Fruit fly (Drosophila melanogaster) whole organism, prepupa: ENCODE measurements around the gene CG7857.
A peak's percentile ranks its signal among the peaks of the same experiment; 100 is the strongest.

Experiments
- Blimp-1 ChIP-seq: fragments of 200-800 bp; sonication (Bioruptor generic); optimal IDR thresholded peaks from 3 replicates; lab custom pipeline; 2017; ENCODE audit warnings: missing biosample characterization, missing genetic modification characterization, mild to moderate bottlenecking, moderate library complexity, missing genetic modification reagents
- CG10631 ChIP-seq: fragments of 200-800 bp; sonication (Bioruptor generic); optimal IDR thresholded peaks from 2 replicates; lab custom pipeline; 2016; ENCODE audit warnings: missing biosample characterization, missing genetic modification characterization
- CG11762 ChIP-seq: fragments of 200-800 bp; sonication (Bioruptor generic); optimal IDR thresholded peaks from 3 replicates; lab custom pipeline; 2016; ENCODE audit warnings: missing biosample characterization, missing genetic modification characterization; ENCODE audit not compliant: insufficient read depth
- CG11902 ChIP-seq: fragments of 200-800 bp; sonication (Bioruptor generic); optimal IDR thresholded peaks from 3 replicates; lab custom pipeline; 2016; ENCODE audit warnings: missing biosample characterization, missing genetic modification characterization
- CG15336 ChIP-seq: fragments of 200-800 bp; sonication (Bioruptor generic); IDR thresholded peaks from 2 replicates; pipeline ENCODE4 v1.3.6; 2022; ENCODE audit warnings: missing biosample characterization, missing genetic modification characterization
- CG16779 ChIP-seq: fragments of 200-800 bp; sonication (Bioruptor generic); optimal IDR thresholded peaks from 3 replicates; lab custom pipeline; 2017; ENCODE audit warnings: missing biosample characterization, mild to moderate bottlenecking, missing genetic modification characterization
- CG3032 ChIP-seq: fragments of 200-800 bp; optimal IDR thresholded peaks from 2 replicates; lab custom pipeline; 2019; ENCODE audit warnings: missing biosample characterization, mild to moderate bottlenecking, missing genetic modification characterization, moderate library complexity
- CG31627 ChIP-seq: fragments of 200-800 bp; sonication (Bioruptor generic); optimal IDR thresholded peaks from 3 replicates; lab custom pipeline; 2016; ENCODE audit warnings: missing biosample characterization, missing genetic modification characterization
- CG32006 ChIP-seq: fragments of 200-800 bp; sonication (Bioruptor generic); optimal IDR thresholded peaks from 3 replicates; lab custom pipeline; 2017; ENCODE audit warnings: missing biosample characterization, mild to moderate bottlenecking, missing genetic modification characterization
- CG34406 ChIP-seq: fragments of 200-800 bp; sonication (Bioruptor generic); optimal IDR thresholded peaks from 3 replicates; lab custom pipeline; 2016; ENCODE audit warnings: missing biosample characterization, missing genetic modification characterization
- CG3919 ChIP-seq: fragments of 200-800 bp; sonication (Bioruptor generic); optimal IDR thresholded peaks from 3 replicates; lab custom pipeline; 2016; ENCODE audit warnings: missing biosample characterization, missing genetic modification characterization
- CG4318 ChIP-seq: fragments of 200-800 bp; sonication (Bioruptor generic); optimal IDR thresholded peaks from 3 replicates; lab custom pipeline; 2017; ENCODE audit warnings: missing biosample characterization, mild to moderate bottlenecking, missing genetic modification characterization
- CG6163 ChIP-seq: fragments of 200-800 bp; sonication (Bioruptor generic); IDR thresholded peaks from 3 replicates; pipeline ENCODE4 v1.3.6; 2022; ENCODE audit warnings: missing biosample characterization, missing genetic modification characterization
- CG6792 ChIP-seq: fragments of 200-800 bp; sonication (Bioruptor generic); optimal IDR thresholded peaks from 3 replicates; lab custom pipeline; 2016; ENCODE audit warnings: missing biosample characterization, missing genetic modification characterization
- CG6854 ChIP-seq: fragments of 200-800 bp; sonication (Bioruptor generic); optimal IDR thresholded peaks from 2 replicates; lab custom pipeline; 2017; ENCODE audit warnings: missing biosample characterization, mild to moderate bottlenecking, missing genetic modification characterization
- CG7368 ChIP-seq: fragments of 200-800 bp; sonication (Bioruptor generic); optimal IDR thresholded peaks from 3 replicates; lab custom pipeline; 2016; ENCODE audit warnings: missing biosample characterization, missing genetic modification characterization
- CG8119 ChIP-seq: fragments of 200-800 bp; sonication (Bioruptor generic); IDR thresholded peaks from 3 replicates; pipeline ENCODE4 v1.3.6; 2022; ENCODE audit warnings: missing biosample characterization, missing genetic modification characterization
- CG8319 ChIP-seq: fragments of 200-800 bp; sonication (Bioruptor generic); optimal IDR thresholded peaks from 3 replicates; lab custom pipeline; 2016; ENCODE audit warnings: missing biosample characterization, missing genetic modification characterization
- CG8632 ChIP-seq: fragments of 200-800 bp; sonication (Bioruptor generic); optimal IDR thresholded peaks from 3 replicates; lab custom pipeline; 2016; ENCODE audit warnings: missing biosample characterization, missing genetic modification characterization
- CG9139 ChIP-seq: fragments of 200-800 bp; sonication (Bioruptor generic); optimal IDR thresholded peaks from 3 replicates; lab custom pipeline; 2017; ENCODE audit warnings: missing biosample characterization, mild to moderate bottlenecking, missing genetic modification characterization
- Eip75B ChIP-seq: fragments of 200-800 bp; sonication (Bioruptor generic); optimal IDR thresholded peaks from 3 replicates; lab custom pipeline; 2016; ENCODE audit warnings: missing biosample characterization, missing genetic modification characterization
- Eip78C ChIP-seq: fragments of 200-800 bp; sonication (Bioruptor generic); peaks from one replicate; lab custom pipeline; 2016; ENCODE audit warnings: missing biosample characterization, missing genetic modification characterization
- Ets96B ChIP-seq: fragments of 200-800 bp; optimal IDR thresholded peaks from 2 replicates; lab custom pipeline; 2019; ENCODE audit warnings: missing biosample characterization, mild to moderate bottlenecking, missing genetic modification characterization, moderate library complexity
- Gug ChIP-seq: fragments of 200-800 bp; sonication (Bioruptor generic); IDR thresholded peaks from 2 replicates; pipeline ENCODE4 v1.3.6; 2022; ENCODE audit warnings: missing biosample characterization, missing genetic modification characterization
- Hr38 ChIP-seq: sonication (Bioruptor generic); optimal IDR thresholded peaks from 2 replicates; lab custom pipeline; 2016; ENCODE audit warnings: missing biosample characterization, missing genetic modification characterization
- Lpt ChIP-seq: fragments of 200-800 bp; sonication (Bioruptor generic); optimal IDR thresholded peaks from 3 replicates; lab custom pipeline; 2016; ENCODE audit warnings: missing biosample characterization, missing genetic modification characterization
- Smox ChIP-seq: fragments of 200-800 bp; sonication (Bioruptor generic); optimal IDR thresholded peaks from 3 replicates; lab custom pipeline; 2016; ENCODE audit warnings: missing biosample characterization, missing genetic modification characterization
- Sox14 ChIP-seq: fragments of 200-800 bp; sonication (Bioruptor generic); optimal IDR thresholded peaks from 3 replicates; lab custom pipeline; 2016; ENCODE audit warnings: missing biosample characterization, missing genetic modification characterization
- acj6 ChIP-seq: fragments of 200-800 bp; sonication (Bioruptor generic); optimal IDR thresholded peaks from 3 replicates; lab custom pipeline; 2016; ENCODE audit warnings: missing biosample characterization, missing genetic modification characterization
- cyc ChIP-seq: fragments of 200-800 bp; sonication (Bioruptor generic); optimal IDR thresholded peaks from 3 replicates; lab custom pipeline; 2016; ENCODE audit warnings: missing biosample characterization, missing genetic modification characterization
- eg ChIP-seq: fragments of 200-800 bp; sonication (Bioruptor generic); IDR thresholded peaks from 3 replicates; pipeline ENCODE4 v1.3.6; 2022; ENCODE audit warnings: missing biosample characterization, missing genetic modification characterization
- esn ChIP-seq: fragments of 200-800 bp; sonication (Bioruptor generic); optimal IDR thresholded peaks from 2 replicates; lab custom pipeline; 2016; ENCODE audit warnings: missing biosample characterization, mild to moderate bottlenecking, missing genetic modification characterization, moderate library complexity
- fd59A ChIP-seq: fragments of 200-800 bp; sonication (Bioruptor generic); optimal IDR thresholded peaks from 2 replicates; lab custom pipeline; 2017; ENCODE audit warnings: missing biosample characterization, mild to moderate bottlenecking, missing genetic modification characterization, missing genetic modification reagents
- fd85E ChIP-seq: fragments of 200-800 bp; sonication (Bioruptor generic); optimal IDR thresholded peaks from 3 replicates; lab custom pipeline; 2016; ENCODE audit warnings: missing biosample characterization, missing genetic modification characterization
- fkh ChIP-seq: fragments of 200-800 bp; sonication (Bioruptor generic); optimal IDR thresholded peaks from 3 replicates; lab custom pipeline; 2017; ENCODE audit warnings: missing biosample characterization, mild to moderate bottlenecking, missing genetic modification characterization, moderate library complexity
- salr ChIP-seq, 2 experiments: fragments of 200-800 bp; sonication (Bioruptor generic); optimal IDR thresholded peaks; 3 replicates each; lab custom pipeline; 2016 to 2018; ENCODE audit warnings: missing biosample characterization in 2 of 2, missing genetic modification characterization in 2 of 2, mild to moderate bottlenecking in 1 of 2
- spab ChIP-seq: fragments of 200-800 bp; sonication (Bioruptor generic); optimal IDR thresholded peaks from 2 replicates; lab custom pipeline; 2017; ENCODE audit warnings: missing biosample characterization, mild to moderate bottlenecking, missing genetic modification characterization, missing genetic modification reagents
- svp ChIP-seq: fragments of 200-800 bp; sonication (Bioruptor generic); peaks from one replicate; lab custom pipeline; 2016; ENCODE audit warnings: missing biosample characterization, missing genetic modification characterization
- topi ChIP-seq: fragments of 200-800 bp; sonication (Bioruptor generic); optimal IDR thresholded peaks from 3 replicates; lab custom pipeline; 2016; ENCODE audit warnings: missing biosample characterization, missing genetic modification characterization
- vri ChIP-seq: fragments of 200-800 bp; sonication (Bioruptor generic); optimal IDR thresholded peaks from 3 replicates; lab custom pipeline; 2016; ENCODE audit warnings: missing biosample characterization, mild to moderate bottlenecking, missing genetic modification characterization

The CG7857 gene

dm6 chr3L:15514814-15515495, 10.3 kb upstream of the CG7857 start:
- TF ChIP-seq spab (GFP tag; lab: Kevin White, UChicago) (no peak), eg (no peak), CG8632 (GFP tag; lab: Kevin White, UChicago) (no peak), CG3919 (GFP tag; lab: Kevin White, UChicago) (no peak), fd85E (GFP tag; lab: Kevin White, UChicago) (no peak), CG8319 (GFP tag; lab: Kevin White, UChicago) (no peak), Gug (GFP tag; lab: Robert Waterston, UW) (no peak), CG6163 (no peak), CG16779 (no peak), CG11762 (GFP tag; lab: Kevin White, UChicago) (no peak), topi (GFP tag; lab: Kevin White, UChicago) (no peak), CG7368 (GFP tag; lab: Kevin White, UChicago) (no peak), Lpt (GFP tag; lab: Kevin White, UChicago) (peak; percentile 17), CG11902 (GFP tag; lab: Kevin White, UChicago) (no peak), CG34406 (GFP tag; lab: Kevin White, UChicago) (no peak), CG15336 (GFP tag; lab: Robert Waterston, UW) (peak; percentile 22; the same call in 1 of the 2 replicates), CG10631 (GFP tag; lab: Kevin White, UChicago) (no peak), Smox (GFP tag; lab: Kevin White, UChicago) (no peak), Eip78C (GFP tag; lab: Kevin White, UChicago) (peak; percentile 11)
- TF ChIP-seq, all 60 proteins: peak for 3

DNA sequence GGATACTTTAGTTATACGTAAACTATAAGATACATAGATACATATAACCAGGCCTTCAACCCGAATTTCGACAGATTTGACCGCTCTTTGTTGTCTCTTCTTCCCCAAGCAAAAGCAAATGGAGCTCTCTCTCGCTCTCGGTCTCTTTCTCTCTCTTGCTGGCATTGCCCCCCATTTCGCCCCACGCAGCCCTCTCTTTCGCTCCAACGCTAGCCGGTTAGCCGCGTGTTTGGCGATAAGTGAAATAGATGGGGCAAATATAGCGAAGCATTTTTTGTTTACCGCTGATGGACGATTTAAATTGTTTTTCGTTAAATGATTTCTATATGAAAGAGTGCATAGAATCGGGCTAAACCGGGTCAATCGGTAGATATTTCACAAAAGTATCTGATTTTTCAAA, 9.7 kb upstream of the CG7857 start:
- TF ChIP-seq fkh (GFP tag; lab: Kevin White, UChicago), result peak; percentile 57
- TF ChIP-seq svp (GFP tag; lab: Kevin White, UChicago), result no peak
- no peak for TF ChIP-seq topi (GFP tag; lab: Kevin White, UChicago)
- TF ChIP-seq Eip75B (GFP tag; lab: Kevin White, UChicago), result no peak
- peak; percentile 29; the same call in 1 of the 3 replicates for TF ChIP-seq CG8119 (GFP tag; lab: Robert Waterston, UW)
- peak; percentile 44 for TF ChIP-seq CG6854 (GFP tag; lab: Kevin White, UChicago)
- TF ChIP-seq fd59A (GFP tag; lab: Kevin White, UChicago), result no peak
- no peak for TF ChIP-seq eg
- TF ChIP-seq CG32006 (GFP tag; lab: Kevin White, UChicago), result no peak
- no peak for TF ChIP-seq CG4318 (GFP tag; lab: Kevin White, UChicago)
- TF ChIP-seq CG3032 (tag; lab: Kevin White, UChicago), result no peak
- TF ChIP-seq CG6792 (GFP tag; lab: Kevin White, UChicago), result no peak
- TF ChIP-seq vri (GFP tag; lab: Kevin White, UChicago), result peak; percentile 66
- no peak for TF ChIP-seq CG3919 (GFP tag; lab: Kevin White, UChicago)
- TF ChIP-seq Blimp-1 (GFP tag; lab: Kevin White, UChicago), result no peak
- TF ChIP-seq CG10631 (GFP tag; lab: Kevin White, UChicago), result no peak
- no peak for TF ChIP-seq esn (GFP tag; lab: Kevin White, UChicago)
- TF ChIP-seq cyc (GFP tag; lab: Kevin White, UChicago), result no peak
- TF ChIP-seq fd85E (GFP tag; lab: Kevin White, UChicago), result no peak
- TF ChIP-seq acj6 (GFP tag; lab: Kevin White, UChicago), result no peak
- TF ChIP-seq salr (GFP tag; optimal IDR thresholded peaks at IDR 0.05; lab: Kevin White, UChicago), result no peak
- TF ChIP-seq Gug (GFP tag; lab: Robert Waterston, UW), result no peak
- no peak for TF ChIP-seq CG16779
- peak; percentile 38 for TF ChIP-seq Lpt (GFP tag; lab: Kevin White, UChicago)
- TF ChIP-seq CG6163, result no peak; the same call in 2 of the 3 replicates
- peak; percentile 65 for TF ChIP-seq Eip78C (GFP tag; lab: Kevin White, UChicago)
- peak; percentile 48; the same call in 1 of the 2 replicates for TF ChIP-seq CG15336 (GFP tag; lab: Robert Waterston, UW)
- TF ChIP-seq Sox14 (GFP tag; lab: Kevin White, UChicago), result peak; percentile 49
- TF ChIP-seq CG8632 (GFP tag; lab: Kevin White, UChicago), result no peak
- TF ChIP-seq Ets96B, result no peak
- no peak for TF ChIP-seq CG8319 (GFP tag; lab: Kevin White, UChicago)
- TF ChIP-seq CG9139, result no peak
- TF ChIP-seq Hr38, result no peak
- no peak for TF ChIP-seq CG31627 (GFP tag; lab: Kevin White, UChicago)
